Worm (Caenorhabditis elegans) whole organism, L2 larva: ENCODE measurements around the gene sec-16A.1.

Experiments used
- F13H6.1 ChIP-seq: sonication (generic microtip); optimal IDR thresholded peaks from 2 replicates; lab custom pipeline; 2016; ENCODE audit warnings: missing genetic modification characterization, missing compliant biosample characterization
- ZK546.5 ChIP-seq: sonication (generic microtip); optimal IDR thresholded peaks from 2 replicates; lab custom pipeline; 2017; ENCODE audit warnings: missing biosample characterization, missing genetic modification characterization
- ama-1 ChIP-seq: fragments of 150-350 bp; optimal IDR thresholded peaks from 2 replicates; lab custom pipeline; 2018; ENCODE audit warnings: inconsistent platforms
- blmp-1 ChIP-seq: sonication (generic microtip); optimal IDR thresholded peaks from 2 replicates; lab custom pipeline; 2017; ENCODE audit warnings: missing genetic modification characterization, mild to moderate bottlenecking, missing compliant biosample characterization, antibody characterized with exemption, moderate library complexity; ENCODE audit not compliant: insufficient read depth
- dmd-4 ChIP-seq: sonication (generic microtip); optimal IDR thresholded peaks from 2 replicates; lab custom pipeline; 2017; ENCODE audit warnings: missing biosample characterization, missing genetic modification characterization
- egl-27 ChIP-seq: sonication (generic microtip); optimal IDR thresholded peaks from 3 replicates; lab custom pipeline; 2017; ENCODE audit warnings: missing biosample characterization, missing genetic modification reagents, missing genetic modification characterization
- elt-1 ChIP-seq: fragments of 150-350 bp; optimal IDR thresholded peaks from 2 replicates; lab custom pipeline; 2014; ENCODE audit warnings: missing biosample characterization, missing genetic modification characterization
- elt-3 ChIP-seq: sonication (generic microtip); optimal IDR thresholded peaks from 2 replicates; lab custom pipeline; 2017; ENCODE audit warnings: missing biosample characterization, missing genetic modification characterization
- fos-1 ChIP-seq: fragments of 150-350 bp; optimal IDR thresholded peaks from 2 replicates; lab custom pipeline; 2014; ENCODE audit warnings: missing biosample characterization, missing genetic modification characterization
- lin-39 ChIP-seq: fragments of 150-350 bp; optimal IDR thresholded peaks from 2 replicates; lab custom pipeline; 2014; ENCODE audit warnings: missing biosample characterization, missing genetic modification reagents, missing genetic modification characterization
- mab-5 ChIP-seq: fragments of 150-350 bp; optimal IDR thresholded peaks from 2 replicates; lab custom pipeline; 2014; ENCODE audit warnings: missing biosample characterization, missing genetic modification characterization
- mdl-1 ChIP-seq, 2 experiments: fragments of 150-350 bp in 1 of 2; sonication (generic microtip) in 1 of 2; optimal IDR thresholded peaks; 2 replicates each; lab custom pipeline; 2017; ENCODE audit warnings: missing biosample characterization in 2 of 2, missing genetic modification characterization in 2 of 2
- nhr-237 ChIP-seq: fragments of 150-350 bp; optimal IDR thresholded peaks from 2 replicates; lab custom pipeline; 2014; ENCODE audit warnings: missing biosample characterization, missing genetic modification characterization
- nhr-25 ChIP-seq: fragments of 150-350 bp; sonication (generic microtip); optimal IDR thresholded peaks from 3 replicates; lab custom pipeline; 2014; ENCODE audit warnings: missing biosample characterization, missing genetic modification characterization
- sem-4 ChIP-seq: fragments of 150-350 bp; optimal IDR thresholded peaks from 2 replicates; lab custom pipeline; 2014; ENCODE audit warnings: missing biosample characterization, missing genetic modification reagents, missing genetic modification characterization
- skn-1 ChIP-seq: sonication (generic microtip); optimal IDR thresholded peaks from 2 replicates; lab custom pipeline; 2017; ENCODE audit warnings: missing biosample characterization, missing genetic modification characterization
- sma-9 ChIP-seq, 2 experiments: fragments of 150-350 bp in 1 of 2; sonication (generic microtip) in 1 of 2; optimal IDR thresholded peaks; 2 replicates each; lab custom pipeline; 2014 to 2016; ENCODE audit warnings: missing genetic modification characterization in 2 of 2, mild to moderate bottlenecking in 1 of 2, missing biosample characterization in 1 of 2, missing compliant biosample characterization in 1 of 2, missing genetic modification reagents in 1 of 2, moderate library complexity in 1 of 2
- unc-39 ChIP-seq: fragments of 150-350 bp; optimal IDR thresholded peaks from 2 replicates; lab custom pipeline; 2014; ENCODE audit warnings: missing biosample characterization, missing genetic modification characterization
- unc-55 ChIP-seq: fragments of 150-350 bp; sonication (generic microtip); optimal IDR thresholded peaks from 3 replicates; lab custom pipeline; 2014; ENCODE audit warnings: missing biosample characterization, missing genetic modification reagents, missing genetic modification characterization
- ztf-11 ChIP-seq: sonication (generic microtip); optimal IDR thresholded peaks from 2 replicates; lab custom pipeline; 2017; ENCODE audit warnings: missing biosample characterization, missing genetic modification characterization
- ztf-4 ChIP-seq: fragments of 150-350 bp; optimal IDR thresholded peaks from 2 replicates; lab custom pipeline; 2014; ENCODE audit warnings: missing biosample characterization, missing genetic modification characterization

The sec-16A.1 gene

ce11 chrIII:9162634-9163118 lies 37.0 kb downstream of the sec-16A.1 start, which contains the start of gene dgk-3:
Gene dgk-3, plus strand, starts transcription at chrIII:9163068.
- TF ChIP-seq dmd-4 = no peak
- no peak for TF ChIP-seq lin-39 (tag; lab: Kevin White, UChicago)
- TF ChIP-seq egl-27 (tag; lab: Kevin White, UChicago) = no peak

ce11 chrIII:9172702-9173101 lies 47.1 kb downstream of the sec-16A.1 start, which contains the start of gene ina-1:
Gene ina-1, minus strand, starts transcription at chrIII:9172802.
- TF ChIP-seq unc-39 (tag; lab: Kevin White, UChicago) = no peak
- TF ChIP-seq fos-1 (tag; lab: Kevin White, UChicago) = no peak
- no peak for TF ChIP-seq ZK546.5 (tag; lab: Kevin White, UChicago)
- no peak for TF ChIP-seq elt-3 (tag; lab: Kevin White, UChicago)
- no peak for TF ChIP-seq mab-5
- no peak for TF ChIP-seq blmp-1 (tag; lab: Kevin White, UChicago)
- no peak for TF ChIP-seq dmd-4
- no peak for TF ChIP-seq skn-1
- TF ChIP-seq unc-55 (GFP tag; lab: Kevin White, UChicago) = no peak
- TF ChIP-seq F13H6.1 = no peak
- TF ChIP-seq, all 48 proteins: peak for 0

- TF ChIP-seq fos-1 (tag; lab: Kevin White, UChicago) = peak; percentile 33
- no peak for TF ChIP-seq ama-1 (lab: Kevin White, UChicago)
- no peak for TF ChIP-seq ztf-11 (tag; lab: Kevin White, UChicago)
- TF ChIP-seq elt-3 (tag; lab: Kevin White, UChicago) = no peak
- TF ChIP-seq sma-9 (GFP tag; optimal IDR thresholded peaks at IDR 0.05; lab: Kevin White, UChicago) = peak; percentile 21
- no peak for TF ChIP-seq sma-9 (tag; optimal IDR thresholded peaks at IDR 0.05; lab: Kevin White, UChicago)
- no peak for TF ChIP-seq F13H6.1
- no peak for TF ChIP-seq elt-1 (tag; lab: Kevin White, UChicago)
- TF ChIP-seq ztf-4 (tag; lab: Kevin White, UChicago) = no peak
These were observed 47.6 kb downstream of the sec-16A.1 start for ce11 chrIII:9173239-9173638.

- TF ChIP-seq mdl-1 (tag; optimal IDR thresholded peaks at IDR 0.05; lab: Kevin White, UChicago) = no peak
- peak; percentile 19 for TF ChIP-seq fos-1 (tag; lab: Kevin White, UChicago)
These were observed 50.4 kb downstream of the sec-16A.1 start for ce11 chrIII:9176008-9176407.

ce11 chrIII:9177874-9178273 lies 52.2 kb downstream of the sec-16A.1 start:
- TF ChIP-seq sem-4 (no peak), mab-5 (peak; percentile 84), elt-3 (tag; lab: Kevin White, UChicago) (no peak), unc-55 (GFP tag; lab: Kevin White, UChicago) (peak; percentile 40), lin-39 (tag; lab: Kevin White, UChicago) (no peak), ama-1 (lab: Kevin White, UChicago) (no peak), nhr-25 (tag; lab: Kevin White, UChicago) (no peak), nhr-237 (tag; lab: Kevin White, UChicago) (no peak)
